Fruit fly (Drosophila melanogaster): Measurements from ENCODE around the gene sgg.

sgg gene

dm6 chrX:2703693-2704092 lies 69.9 kb downstream of the sgg start, which contains the start of gene Ugalt (continued):
- TF ChIP-seq zen2 (GFP tag; IDR thresholded peaks at IDR 0.05; ENCODE audit: partially characterized antibody): no peak
- peak; percentile 100 for TF ChIP-seq CG2875 (GFP tag; optimal IDR thresholded peaks at IDR 0.05)
- peak; percentile 100 for TF ChIP-seq CG17385 (GFP tag; optimal IDR thresholded peaks at IDR 0.05)
- peak; percentile 100 for TF ChIP-seq chm (GFP tag; IDR thresholded peaks at IDR 0.05)
- TF ChIP-seq CG7963 (GFP tag; IDR thresholded peaks at IDR 0.05; ENCODE audit: partially characterized antibody): no peak
- TF ChIP-seq CG17568 (GFP tag; optimal IDR thresholded peaks at IDR 0.05): peak; percentile 100
- TF ChIP-seq luna (GFP tag; optimal IDR thresholded peaks at IDR 0.05): peak; percentile 100
- peak; percentile 99 for TF ChIP-seq CG3163 (GFP tag; optimal IDR thresholded peaks at IDR 0.05)
- peak; percentile 100 for TF ChIP-seq wek (GFP tag; optimal IDR thresholded peaks at IDR 0.05)
- peak; percentile 100 for TF ChIP-seq Gug (GFP tag; IDR thresholded peaks at IDR 0.05)
- peak; percentile 100 for TF ChIP-seq CG18476 (GFP tag; optimal IDR thresholded peaks at IDR 0.05)
- peak; percentile 100 for TF ChIP-seq Fer3 (tag; optimal IDR thresholded peaks at IDR 0.05)
- peak; percentile 100 for TF ChIP-seq HHEX (GFP tag; optimal IDR thresholded peaks at IDR 0.05)
- TF ChIP-seq CG4707 (GFP tag; optimal IDR thresholded peaks at IDR 0.05): peak; percentile 99
- TF ChIP-seq CG10959 (GFP tag; IDR thresholded peaks at IDR 0.05): peak; percentile 100
- TF ChIP-seq bigmax (GFP tag; optimal IDR thresholded peaks at IDR 0.05): peak; percentile 94
- peak; percentile 100 for TF ChIP-seq btn (GFP tag; optimal IDR thresholded peaks at IDR 0.05)
- peak; percentile 100 for TF ChIP-seq CG4404 (GFP tag; IDR thresholded peaks at IDR 0.05)
- peak; percentile 100 for TF ChIP-seq mirr (GFP tag; optimal IDR thresholded peaks at IDR 0.05)
- peak; percentile 100 for TF ChIP-seq Meics (GFP tag; optimal IDR thresholded peaks at IDR 0.05)
- peak; percentile 98 for TF ChIP-seq CG6654 (GFP tag; optimal IDR thresholded peaks at IDR 0.05)
- peak; percentile 100 for TF ChIP-seq sima (GFP tag; optimal IDR thresholded peaks at IDR 0.05)
- peak; percentile 100 for TF ChIP-seq Oaz (GFP tag; IDR thresholded peaks at IDR 0.05)
- peak; percentile 100 for TF ChIP-seq maf-S (GFP tag; optimal IDR thresholded peaks at IDR 0.05)
- peak; percentile 100 for TF ChIP-seq fd64A (GFP tag; optimal IDR thresholded peaks at IDR 0.05)
- peak; percentile 100 for TF ChIP-seq abd-A (tag; optimal IDR thresholded peaks at IDR 0.05)
- peak; percentile 100 for TF ChIP-seq CG16815 (GFP tag; optimal IDR thresholded peaks at IDR 0.05)
- peak; percentile 99 for TF ChIP-seq CG33557 (GFP tag; optimal IDR thresholded peaks at IDR 0.05)
- peak; percentile 100 for TF ChIP-seq CG8765 (GFP tag; IDR thresholded peaks at IDR 0.05)
- peak; percentile 100 for TF ChIP-seq gcm (GFP tag; optimal IDR thresholded peaks at IDR 0.05)
- TF ChIP-seq CG13424 (tag; optimal IDR thresholded peaks at IDR 0.05): peak; percentile 100
- TF ChIP-seq CG14965 (GFP tag; optimal IDR thresholded peaks at IDR 0.05; ENCODE audit: borderline replicate concordance): peak; percentile 96
- peak; percentile 100 for TF ChIP-seq repo (GFP tag; optimal IDR thresholded peaks at IDR 0.05)
- TF ChIP-seq nerfin-1 (tag; optimal IDR thresholded peaks at IDR 0.05): peak; percentile 100
- TF ChIP-seq CG14667 (GFP tag; IDR thresholded peaks at IDR 0.05): peak; percentile 100
- TF ChIP-seq CG15011 (GFP tag; optimal IDR thresholded peaks at IDR 0.05): peak; percentile 100
- TF ChIP-seq CG43689 (GFP tag; IDR thresholded peaks at IDR 0.05): peak; percentile 100
- peak; percentile 100 for TF ChIP-seq salm (tag; optimal IDR thresholded peaks at IDR 0.05)
- peak; percentile 100 for TF ChIP-seq Usf (GFP tag; optimal IDR thresholded peaks at IDR 0.05)
- peak; percentile 100 for TF ChIP-seq sr (GFP tag; IDR thresholded peaks at IDR 0.05)
- TF ChIP-seq CG9797 (GFP tag; optimal IDR thresholded peaks at IDR 0.05): peak; percentile 96
- peak; percentile 100 for TF ChIP-seq CG7987 (GFP tag; optimal IDR thresholded peaks at IDR 0.05)
- TF ChIP-seq CG2199 (GFP tag; IDR thresholded peaks at IDR 0.05): peak; percentile 100
- peak; percentile 100 for TF ChIP-seq Rx (GFP tag; IDR thresholded peaks at IDR 0.05)
- TF ChIP-seq jumu (GFP tag; optimal IDR thresholded peaks at IDR 0.05): peak; percentile 100
- TF ChIP-seq CG33213 (GFP tag; optimal IDR thresholded peaks at IDR 0.05): peak; percentile 100
- TF ChIP-seq nom (GFP tag; optimal IDR thresholded peaks at IDR 0.05): peak; percentile 100
- TF ChIP-seq NK7.1 (GFP tag; optimal IDR thresholded peaks at IDR 0.05): peak; percentile 100
- peak; percentile 100 for TF ChIP-seq CG12104 (GFP tag; optimal IDR thresholded peaks at IDR 0.05)
- peak; percentile 100 for TF ChIP-seq MESR4 (GFP tag; optimal IDR thresholded peaks at IDR 0.05)

Measured in whole organism, embryonic.